Fruit fly (Drosophila melanogaster) whole organism, pupa: ENCODE data around the gene CG11334.

Experiments used
- CG10348 ChIP-seq: fragments of 200-800 bp; sonication (Bioruptor generic); IDR thresholded peaks from 2 replicates; pipeline ENCODE4 v1.3.6; 2022; ENCODE audit warnings: missing biosample characterization, missing genetic modification characterization
- CG12605 ChIP-seq: fragments of 200-800 bp; sonication (Bioruptor generic); IDR thresholded peaks from 2 replicates; pipeline ENCODE4 v1.3.6; 2022; ENCODE audit warnings: missing biosample characterization, missing genetic modification characterization
- CG14655 ChIP-seq: fragments of 200-800 bp; sonication (Bioruptor generic); optimal IDR thresholded peaks from 3 replicates; lab custom pipeline; 2017; ENCODE audit warnings: mild to moderate bottlenecking, missing biosample characterization, missing genetic modification reagents, missing genetic modification characterization
- CG15710 ChIP-seq: fragments of 200-800 bp; sonication (Bioruptor generic); optimal IDR thresholded peaks from 2 replicates; lab custom pipeline; 2018; ENCODE audit warnings: missing biosample characterization, mild to moderate bottlenecking, missing genetic modification characterization, moderate library complexity
- CG4496 ChIP-seq: fragments of 200-800 bp; sonication (Bioruptor generic); IDR thresholded peaks from 3 replicates; pipeline ENCODE4 v1.3.6; 2022; ENCODE audit warnings: missing biosample characterization, missing genetic modification characterization
- CG8159 ChIP-seq: fragments of 200-800 bp; sonication (Bioruptor generic); optimal IDR thresholded peaks from 3 replicates; lab custom pipeline; 2018; ENCODE audit warnings: missing biosample characterization, mild to moderate bottlenecking, missing genetic modification characterization, moderate library complexity
- D1 ChIP-seq: fragments of 200-800 bp; sonication (Bioruptor generic); optimal IDR thresholded peaks from 2 replicates; lab custom pipeline; 2018; ENCODE audit warnings: missing biosample characterization, mild to moderate bottlenecking, missing genetic modification characterization, moderate library complexity
- EcR ChIP-seq: fragments of 200-800 bp; sonication (Bioruptor generic); optimal IDR thresholded peaks from 3 replicates; lab custom pipeline; 2019; ENCODE audit warnings: missing biosample characterization, missing genetic modification characterization, mild to moderate bottlenecking, moderate library complexity, missing genetic modification reagents
- Pif1A ChIP-seq: fragments of 200-800 bp; sonication (Bioruptor generic); optimal IDR thresholded peaks from 3 replicates; lab custom pipeline; 2016; ENCODE audit warnings: missing biosample characterization, missing genetic modification characterization
- Pif1B ChIP-seq: fragments of 200-800 bp; sonication (Bioruptor generic); optimal IDR thresholded peaks from 3 replicates; lab custom pipeline; 2016; ENCODE audit warnings: missing biosample characterization, missing genetic modification characterization
- Snoo ChIP-seq: fragments of 200-800 bp; sonication (Bioruptor generic); optimal IDR thresholded peaks from 3 replicates; lab custom pipeline; 2017; ENCODE audit warnings: missing biosample characterization, mild to moderate bottlenecking, missing genetic modification characterization, inconsistent platforms
- fd96Ca ChIP-seq: fragments of 200-800 bp; sonication (Bioruptor generic); IDR thresholded peaks from 3 replicates; pipeline ENCODE4 v1.3.6; 2022; ENCODE audit warnings: missing biosample characterization, missing genetic modification characterization

- no peak for TF ChIP-seq fd96Ca
- no peak for TF ChIP-seq Snoo (tag; lab: Kevin White, UChicago)
- no peak for TF ChIP-seq CG14655 (GFP tag; lab: Kevin White, UChicago)
- no peak for TF ChIP-seq CG12605 (GFP tag; lab: Robert Waterston, UW)
- TF ChIP-seq EcR (GFP tag; lab: Kevin White, UChicago), result no peak
- TF ChIP-seq Pif1B (GFP tag; lab: Kevin White, UChicago), result no peak
- TF ChIP-seq CG15710 (tag; lab: Kevin White, UChicago), result no peak
- TF ChIP-seq CG4496 (GFP tag; lab: Robert Waterston, UW), result no peak; the same call in 2 of the 3 replicates
- TF ChIP-seq CG8159 (tag; lab: Kevin White, UChicago), result no peak
- TF ChIP-seq CG10348 (GFP tag; lab: Robert Waterston, UW), result no peak
- TF ChIP-seq D1, result no peak
- TF ChIP-seq Pif1A (GFP tag; lab: Kevin White, UChicago), result no peak
These were observed 42.2 kb downstream of the CG11334 start for dm6 chr3R:31420675-31421074.
